Fruit fly (Drosophila melanogaster): Measurements from ENCODE around the gene Tdrd3.
A peak's percentile ranks its signal among the peaks of the same experiment; 100 is the strongest.

Gene Tdrd3

dm6 chr3L:14756724-14757463, 29.7 kb upstream of the Tdrd3 start (continued):
- peak; percentile 69 for TF ChIP-seq kay (GFP tag; optimal IDR thresholded peaks at IDR 0.05)
- peak; percentile 74 for TF ChIP-seq B-H1 (GFP tag; IDR thresholded peaks at IDR 0.05)
- TF ChIP-seq Doc3 (GFP tag; IDR thresholded peaks at IDR 0.05; ENCODE audit: partially characterized antibody) = no peak
- TF ChIP-seq Hsf (GFP tag; optimal IDR thresholded peaks at IDR 0.05) = peak; percentile 91
- TF ChIP-seq fru (optimal IDR thresholded peaks at IDR 0.05) = no peak
- TF ChIP-seq gro (GFP tag; optimal IDR thresholded peaks at IDR 0.05) = peak; percentile 91
- TF ChIP-seq CG14050 (GFP tag; IDR thresholded peaks at IDR 0.05) = peak; percentile 89
- peak; percentile 74 for TF ChIP-seq Sox100B (GFP tag; optimal IDR thresholded peaks at IDR 0.05)
- peak; percentile 81 for TF ChIP-seq ap (GFP tag; IDR thresholded peaks at IDR 0.05)
- peak; percentile 74 for TF ChIP-seq CG18011 (GFP tag; optimal IDR thresholded peaks at IDR 0.05)
- TF ChIP-seq sens (GFP tag) = peak; percentile 98
- peak; percentile 96 for TF ChIP-seq CG18599 (GFP tag; optimal IDR thresholded peaks at IDR 0.05)
- peak; percentile 90 for TF ChIP-seq dmrt99B (tag; optimal IDR thresholded peaks at IDR 0.05)
- TF ChIP-seq CG16779 (GFP tag; IDR thresholded peaks at IDR 0.05) = peak; percentile 89
- TF ChIP-seq nau (GFP tag; optimal IDR thresholded peaks at IDR 0.05) = peak; percentile 76
- peak; percentile 55 for TF ChIP-seq nom (GFP tag; optimal IDR thresholded peaks at IDR 0.05)
- TF ChIP-seq Nf-YA (GFP tag; IDR thresholded peaks at IDR 0.05) = peak; percentile 84
- TF ChIP-seq CG4404 (GFP tag; IDR thresholded peaks at IDR 0.05) = peak; percentile 84
- no peak for TF ChIP-seq D (optimal IDR thresholded peaks at IDR 0.05)
- TF ChIP-seq D (GFP tag; optimal IDR thresholded peaks at IDR 0.05) = peak; percentile 81
- TF ChIP-seq pnt (GFP tag; optimal IDR thresholded peaks at IDR 0.05) = peak; percentile 90
- peak; percentile 16 for TF ChIP-seq CG31388 (GFP tag; optimal IDR thresholded peaks at IDR 0.05)
- TF ChIP-seq peb (GFP tag; IDR thresholded peaks at IDR 0.05) = peak; percentile 88
- TF ChIP-seq CG14667 (GFP tag; IDR thresholded peaks at IDR 0.05) = peak; percentile 78
- peak; percentile 93 for TF ChIP-seq dysf (GFP tag; IDR thresholded peaks at IDR 0.05)
- peak; percentile 93 for TF ChIP-seq so (GFP tag; IDR thresholded peaks at IDR 0.05)
- TF ChIP-seq cg (GFP tag; optimal IDR thresholded peaks at IDR 0.05) = peak; percentile 6
- TF ChIP-seq Ets65A (GFP tag) = peak; percentile 98
- peak; percentile 60 to 80 for TF ChIP-seq bsh (GFP tag; optimal IDR thresholded peaks at IDR 0.05)
- peak; percentile 95 for TF ChIP-seq pho (GFP tag; optimal IDR thresholded peaks at IDR 0.05)
- peak; percentile 24 for TF ChIP-seq YL-1 (GFP tag; optimal IDR thresholded peaks at IDR 0.05)
- TF ChIP-seq CG9727 (GFP tag; optimal IDR thresholded peaks at IDR 0.05) = peak; percentile 87
- peak; percentile 64 for TF ChIP-seq zen (tag; optimal IDR thresholded peaks at IDR 0.05)
- peak; percentile 84 for TF ChIP-seq ERR (GFP tag; optimal IDR thresholded peaks at IDR 0.05)
- TF ChIP-seq D19A (tag; optimal IDR thresholded peaks at IDR 0.05) = peak; percentile 68
- TF ChIP-seq mld (GFP tag; IDR thresholded peaks at IDR 0.05; ENCODE audit: partially characterized antibody) = no peak
- TF ChIP-seq CG1233 (GFP tag; optimal IDR thresholded peaks at IDR 0.05) = peak; percentile 80
- TF ChIP-seq tgo (GFP tag; IDR thresholded peaks at IDR 0.05) = peak; percentile 89
- TF ChIP-seq aop (GFP tag; IDR thresholded peaks at IDR 0.05) = peak; percentile 66; the same call in 1 of the 2 replicates
- TF ChIP-seq CG34422 (GFP tag; IDR thresholded peaks at IDR 0.05) = peak; percentile 93
- peak; percentile 51 for TF ChIP-seq Neu2 (GFP tag; optimal IDR thresholded peaks at IDR 0.05; ENCODE audit: borderline replicate concordance)
- peak; percentile 89 for TF ChIP-seq CG5953 (GFP tag; IDR thresholded peaks at IDR 0.05)
- TF ChIP-seq esg (GFP tag; conservative IDR thresholded peaks at IDR 0.05) = peak; percentile 87
- TF ChIP-seq CG13894 (tag; optimal IDR thresholded peaks at IDR 0.05) = peak; percentile 66
- TF ChIP-seq tin (GFP tag; optimal IDR thresholded peaks at IDR 0.05) = peak; percentile 89
- TF ChIP-seq CG13775 (GFP tag; optimal IDR thresholded peaks at IDR 0.05) = peak; percentile 87
- TF ChIP-seq Hr39 (optimal IDR thresholded peaks at IDR 0.05) = no peak
- peak; percentile 91 for TF ChIP-seq ken (GFP tag; IDR thresholded peaks at IDR 0.05)
- TF ChIP-seq CG6654 (GFP tag; optimal IDR thresholded peaks at IDR 0.05) = peak; percentile 73
- TF ChIP-seq CG1602 (GFP tag; optimal IDR thresholded peaks at IDR 0.05) = peak; percentile 82
- peak; percentile 92 for TF ChIP-seq Optix (GFP tag; IDR thresholded peaks at IDR 0.05)
